Fruit fly (Drosophila melanogaster): Measurements from ENCODE around the gene Root.

Root gene

DNA sequence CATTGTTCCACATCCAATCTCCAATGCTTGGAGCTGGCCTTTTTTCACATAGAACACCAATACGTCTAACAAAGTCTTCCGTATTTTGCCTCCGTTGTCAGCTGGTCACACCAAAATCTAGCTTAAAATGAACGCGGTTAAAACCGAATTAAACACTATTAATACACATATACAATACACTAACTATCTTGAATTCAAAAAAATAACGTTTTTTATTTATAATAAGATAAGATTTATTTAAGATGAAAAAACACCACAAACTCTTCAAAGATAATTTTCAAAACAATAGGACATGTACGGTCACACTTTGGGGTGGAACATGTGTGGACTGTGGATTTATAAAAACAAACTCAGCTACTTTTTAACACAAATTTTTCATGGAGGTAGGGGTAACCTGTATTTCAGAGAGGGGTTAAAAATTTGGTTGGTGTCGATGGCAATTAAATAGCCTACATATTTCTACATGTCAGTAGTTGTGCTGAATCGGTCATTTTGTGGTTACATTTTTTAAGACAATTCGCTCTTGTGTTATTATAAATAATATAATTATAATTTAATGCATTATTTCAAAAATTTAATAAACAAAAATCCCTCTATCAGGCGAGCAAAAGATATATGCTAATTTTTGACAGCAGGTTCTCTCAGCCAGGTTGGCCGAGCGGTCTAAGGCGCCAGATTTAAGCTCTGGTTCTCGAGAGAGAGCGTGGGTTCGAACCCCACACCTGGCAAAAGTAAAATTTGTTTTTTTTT is 591 bp upstream of the Root start, which contains the start of gene CG13605:
CG13605 (minus strand) TSS at position 70 of the 750 bp plus-strand sequence.
- peak; percentile 67 for TF ChIP-seq HLH106 (tag; optimal IDR thresholded peaks at IDR 0.05)
- TF ChIP-seq Abd-B (GFP tag; optimal IDR thresholded peaks at IDR 0.05): no peak
- TF ChIP-seq psq (GFP tag; optimal IDR thresholded peaks at IDR 0.05): peak; percentile 58
- no peak for TF ChIP-seq pan (optimal IDR thresholded peaks at IDR 0.05)
- TF ChIP-seq br (GFP tag; optimal IDR thresholded peaks at IDR 0.05): peak; percentile 53
- peak; percentile 69 for TF ChIP-seq h (GFP tag; optimal IDR thresholded peaks at IDR 0.05)
- peak; percentile 37 for TF ChIP-seq Rel (GFP tag; optimal IDR thresholded peaks at IDR 0.05)
- peak; percentile 6 for TF ChIP-seq Rel (tag; optimal IDR thresholded peaks at IDR 0.05)
- TF ChIP-seq foxo (GFP tag; optimal IDR thresholded peaks at IDR 0.05): peak in 1 of 2 experiments; percentile 77
- no peak for TF ChIP-seq Mio (GFP tag; optimal IDR thresholded peaks at IDR 0.05)
- TF ChIP-seq woc (GFP tag; optimal IDR thresholded peaks at IDR 0.05): peak; percentile 56
- TF ChIP-seq Dfd (GFP tag; optimal IDR thresholded peaks at IDR 0.05): no peak
- TF ChIP-seq Hr78 (GFP tag; optimal IDR thresholded peaks at IDR 0.05): no peak
- TF ChIP-seq ey (GFP tag; optimal IDR thresholded peaks at IDR 0.05): peak; percentile 44
- TF ChIP-seq Sp1 (GFP tag; optimal IDR thresholded peaks at IDR 0.05): peak; percentile 66
- no peak for TF ChIP-seq usp (GFP tag; optimal IDR thresholded peaks at IDR 0.05)
- TF ChIP-seq dsf (GFP tag; optimal IDR thresholded peaks at IDR 0.05; ENCODE audit: borderline replicate concordance): no peak
- TF ChIP-seq Jra (GFP tag; optimal IDR thresholded peaks at IDR 0.05): peak; percentile 16
- TF ChIP-seq Dif (GFP tag; optimal IDR thresholded peaks at IDR 0.05; ENCODE audit: partially characterized antibody): peak; percentile 16
- peak; percentile 69 for TF ChIP-seq sage (GFP tag; optimal IDR thresholded peaks at IDR 0.05)
- peak; percentile 60 for TF ChIP-seq Myc (optimal IDR thresholded peaks at IDR 0.05)
- TF ChIP-seq lola (GFP tag; optimal IDR thresholded peaks at IDR 0.05): no peak
- no peak for TF ChIP-seq GATAd (GFP tag; optimal IDR thresholded peaks at IDR 0.05)
- TF ChIP-seq dl (GFP tag; optimal IDR thresholded peaks at IDR 0.05; ENCODE audit: insufficient read depth in 1 of 2, partially characterized antibody in 2 of 2): no peak
- TF ChIP-seq OdsH (GFP tag; optimal IDR thresholded peaks at IDR 0.05): peak; percentile 50
- no peak for TF ChIP-seq CrebA (GFP tag; optimal IDR thresholded peaks at IDR 0.05; ENCODE audit: borderline replicate concordance)
- TF ChIP-seq Vsx2 (GFP tag; optimal IDR thresholded peaks at IDR 0.05; ENCODE audit: partially characterized antibody): no peak
- no peak for TF ChIP-seq tai (GFP tag; optimal IDR thresholded peaks at IDR 0.05)
- peak; percentile 80 for TF ChIP-seq brk (GFP tag; optimal IDR thresholded peaks at IDR 0.05)
- TF ChIP-seq CG32264 (GFP tag; optimal IDR thresholded peaks at IDR 0.05): peak; percentile 34
- no peak for TF ChIP-seq jim (GFP tag; optimal IDR thresholded peaks at IDR 0.05)
- no peak for TF ChIP-seq N (GFP tag; optimal IDR thresholded peaks at IDR 0.05)
- TF ChIP-seq rgr (GFP tag; optimal IDR thresholded peaks at IDR 0.05): peak; percentile 59
- peak; percentile 63 for TF ChIP-seq fru (GFP tag; optimal IDR thresholded peaks at IDR 0.05)
- peak; percentile 49 for TF ChIP-seq Hnf4 (GFP tag; optimal IDR thresholded peaks at IDR 0.05)
- TF ChIP-seq CG9705 (GFP tag; optimal IDR thresholded peaks at IDR 0.05): no peak
- TF ChIP-seq dmrt93B (GFP tag; optimal IDR thresholded peaks at IDR 0.05): no peak
- TF ChIP-seq Hr83 (GFP tag; optimal IDR thresholded peaks at IDR 0.05; ENCODE audit: poor library complexity, severe bottlenecking): peak; percentile 2
- TF ChIP-seq sv (GFP tag; optimal IDR thresholded peaks at IDR 0.05): peak; percentile 55

DNA sequence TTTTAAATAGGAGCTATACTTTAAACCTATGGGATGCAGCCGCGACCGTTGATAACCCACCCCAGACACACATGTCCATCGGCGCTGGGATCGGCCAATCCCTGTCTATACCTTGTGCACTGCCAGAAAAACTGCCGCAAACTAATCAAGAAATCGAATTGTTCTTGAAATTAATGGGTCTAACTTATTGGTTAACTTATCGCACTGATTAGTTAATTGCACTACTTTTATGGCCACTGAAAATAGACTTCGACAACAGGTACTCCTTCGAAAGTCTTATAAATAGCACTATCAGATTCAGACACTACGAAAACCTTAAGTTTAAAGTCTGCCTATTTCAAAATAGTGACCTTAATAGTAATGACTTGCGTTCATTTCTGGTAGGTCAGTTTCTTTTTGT is 3.1 kb downstream of the Root start, which contains the start of gene CG13607:
CG13607 (minus strand) TSS at position 143 of the 400 bp plus-strand sequence.
- no peak for TF ChIP-seq br (GFP tag; optimal IDR thresholded peaks at IDR 0.05)

DNA sequence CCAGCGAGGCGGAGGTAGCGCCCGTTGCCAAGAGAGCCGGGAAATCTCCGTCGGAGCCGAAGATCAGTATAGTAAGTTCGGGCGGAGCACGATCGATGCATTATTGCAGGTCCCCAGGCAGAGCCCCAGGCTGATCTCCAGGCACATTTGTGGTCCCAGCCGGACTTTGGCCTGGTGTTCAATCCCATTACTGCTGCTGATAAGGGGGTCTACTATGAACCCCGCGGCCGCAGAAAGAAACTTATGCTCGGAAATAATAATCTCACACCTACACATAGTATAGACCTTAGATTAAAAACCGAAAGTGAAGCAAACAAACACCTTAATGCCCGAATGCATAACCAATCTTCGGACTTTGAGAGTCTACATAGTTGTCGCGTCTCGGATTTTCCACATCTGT is 3.9 kb downstream of the Root start:
- no peak for TF ChIP-seq usp (GFP tag; optimal IDR thresholded peaks at IDR 0.05)
- no peak for TF ChIP-seq Vsx2 (GFP tag; optimal IDR thresholded peaks at IDR 0.05; ENCODE audit: partially characterized antibody)
- TF ChIP-seq Hnf4 (GFP tag; optimal IDR thresholded peaks at IDR 0.05): peak; percentile 10
- TF ChIP-seq HLH106 (tag; optimal IDR thresholded peaks at IDR 0.05): no peak
- no peak for TF ChIP-seq Rel (GFP tag; optimal IDR thresholded peaks at IDR 0.05)
- peak; percentile 14 for TF ChIP-seq Rel (tag; optimal IDR thresholded peaks at IDR 0.05)
